Fruit fly (Drosophila melanogaster): ENCODE data around the gene RhoGAP71E.

The RhoGAP71E gene

dm6 chr3L:15639978-15640377, 51.3 kb downstream of the RhoGAP71E start (continued):
- no peak for TF ChIP-seq Dll (GFP tag; IDR thresholded peaks at IDR 0.05; ENCODE audit: partially characterized antibody)
- no peak for TF ChIP-seq Nf-YC (tag; optimal IDR thresholded peaks at IDR 0.05)
- TF ChIP-seq gfzf (GFP tag; optimal IDR thresholded peaks at IDR 0.05) = no peak
- peak; percentile 34; the same call in 1 of the 2 replicates for TF ChIP-seq CG6689 (GFP tag; IDR thresholded peaks at IDR 0.05)
- TF ChIP-seq Hmx (GFP tag; optimal IDR thresholded peaks at IDR 0.05) = no peak
- TF ChIP-seq Doc3 (GFP tag; IDR thresholded peaks at IDR 0.05; ENCODE audit: partially characterized antibody) = no peak
- TF ChIP-seq CG1603 (tag; optimal IDR thresholded peaks at IDR 0.05) = peak; percentile 58
- TF ChIP-seq tap (tag; optimal IDR thresholded peaks at IDR 0.05) = no peak
- no peak for TF ChIP-seq CG14441 (GFP tag; IDR thresholded peaks at IDR 0.05)
- TF ChIP-seq CG10979 (tag; optimal IDR thresholded peaks at IDR 0.05) = peak; percentile 26
- TF ChIP-seq ham (GFP tag; IDR thresholded peaks at IDR 0.05) = no peak
- no peak for TF ChIP-seq CG2202 (tag; optimal IDR thresholded peaks at IDR 0.05)
- no peak for TF ChIP-seq tup (GFP tag; optimal IDR thresholded peaks at IDR 0.05)

- peak; percentile 9 for TF ChIP-seq CG10979 (tag; optimal IDR thresholded peaks at IDR 0.05)
- TF ChIP-seq Blimp-1 (GFP tag; optimal IDR thresholded peaks at IDR 0.05) = peak; percentile 12
- peak; percentile 67 for TF ChIP-seq sens (GFP tag)
- TF ChIP-seq CG31388 (GFP tag; optimal IDR thresholded peaks at IDR 0.05) = no peak
- no peak for TF ChIP-seq odd (GFP tag; optimal IDR thresholded peaks at IDR 0.05)
- TF ChIP-seq Xrp1 (GFP tag; IDR thresholded peaks at IDR 0.05) = 0 out of 2 replicates have a peak, but pooled peaks have one; percentile 16
- TF ChIP-seq Taf1 (GFP tag; IDR thresholded peaks at IDR 0.05) = 0 out of 2 replicates have a peak, but pooled peaks have one; percentile 15
- TF ChIP-seq CG14710 (tag; optimal IDR thresholded peaks at IDR 0.05) = peak; percentile 8
Measured at dm6 chr3L:15641590-15642019, 52.9 kb downstream of the RhoGAP71E start.

DNA sequence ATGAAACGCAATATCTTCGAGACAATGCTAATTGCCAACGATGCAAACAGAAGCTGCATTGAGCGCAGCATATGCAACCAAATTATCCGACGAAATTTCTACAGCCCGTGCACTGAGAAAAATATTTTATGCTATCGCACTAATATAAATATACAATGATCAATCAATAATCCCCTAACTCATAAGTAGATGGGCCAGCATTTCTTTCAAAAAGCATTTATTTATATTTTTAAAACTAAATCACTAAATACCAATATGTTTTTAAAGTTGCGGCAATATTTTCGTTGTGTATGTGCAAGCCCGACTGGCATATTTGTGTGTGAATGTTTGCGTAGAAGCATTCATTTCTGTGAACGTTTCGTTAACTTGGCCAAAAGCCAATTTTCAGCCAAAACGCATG, 57.5 kb downstream of the RhoGAP71E start:
- TF ChIP-seq CG12236 (GFP tag; optimal IDR thresholded peaks at IDR 0.05) (no peak), CG14860 (GFP tag; IDR thresholded peaks at IDR 0.05; ENCODE audit: partially characterized antibody) (no peak), jing (GFP tag; optimal IDR thresholded peaks at IDR 0.05) (no peak), Max (GFP tag; optimal IDR thresholded peaks at IDR 0.05) (no peak), zen (tag; optimal IDR thresholded peaks at IDR 0.05) (peak; percentile 26), exex (tag; optimal IDR thresholded peaks at IDR 0.05) (no peak), CoRest (tag; optimal IDR thresholded peaks at IDR 0.05) (no peak), Pdp1 (GFP tag; optimal IDR thresholded peaks at IDR 0.05) (no peak), H15 (GFP tag; IDR thresholded peaks at IDR 0.05) (no peak), PHDP (tag; optimal IDR thresholded peaks at IDR 0.05) (no peak), CG7271 (tag; optimal IDR thresholded peaks at IDR 0.05) (no peak), sens (GFP tag) (peak; percentile 70), gsb-n (tag; optimal IDR thresholded peaks at IDR 0.05) (no peak), CG8924 (tag; optimal IDR thresholded peaks at IDR 0.05) (no peak), CG42726 (GFP tag; IDR thresholded peaks at IDR 0.05; ENCODE audit: partially characterized antibody) (no peak), E2f2 (GFP tag; IDR thresholded peaks at IDR 0.05) (no peak), prd (optimal IDR thresholded peaks at IDR 0.05) (no peak), prd (GFP tag; IDR thresholded peaks at IDR 0.05) (peak; percentile 38; the same call in 1 of the 3 replicates), CG7839 (tag; optimal IDR thresholded peaks at IDR 0.05) (peak; percentile 3), Ssrp (tag; optimal IDR thresholded peaks at IDR 0.05) (peak; percentile 5), CG10979 (tag; optimal IDR thresholded peaks at IDR 0.05) (no peak), CG5245 (GFP tag; optimal IDR thresholded peaks at IDR 0.05) (no peak), CG2712 (tag; optimal IDR thresholded peaks at IDR 0.05) (peak; percentile 30), CG11093 (GFP tag; IDR thresholded peaks at IDR 0.05) (no peak), trem (tag; optimal IDR thresholded peaks at IDR 0.05) (peak; percentile 4), CG10565 (GFP tag; optimal IDR thresholded peaks at IDR 0.05) (no peak), pan (optimal IDR thresholded peaks at IDR 0.05) (no peak), pan (GFP tag; optimal IDR thresholded peaks at IDR 0.05 in 1 of 2, IDR thresholded peaks at IDR 0.05 in 1 of 2) (no peak), CG16813 (GFP tag; IDR thresholded peaks at IDR 0.05; ENCODE audit: partially characterized antibody) (no peak), otp (GFP tag; IDR thresholded peaks at IDR 0.05) (no peak)

Data from whole organism, embryonic.